Worm (Caenorhabditis elegans) whole organism, L4 larva: ENCODE data around the gene F47B8.4.

Source experiments
- F26F4.8 ChIP-seq: fragments of 200-800 bp; sonication (Bioruptor generic); conservative IDR thresholded peaks from 2 replicates; pipeline ENCODE4 v1.3.6; 2022; ENCODE audit warnings: missing genetic modification characterization, missing compliant biosample characterization
- F37D6.2 ChIP-seq: sonication (generic microtip); optimal IDR thresholded peaks from 2 replicates; lab custom pipeline; 2016; ENCODE audit warnings: mild to moderate bottlenecking, missing genetic modification characterization, missing compliant biosample characterization
- R02D3.7 ChIP-seq: fragments of 150-350 bp; sonication (generic microtip); optimal IDR thresholded peaks from 3 replicates; lab custom pipeline; 2014; ENCODE audit warnings: missing biosample characterization, missing genetic modification characterization
- T26A8.4 ChIP-seq: fragments of 200-800 bp; sonication (Bioruptor generic); IDR thresholded peaks from 2 replicates; pipeline ENCODE4 v1.3.6; 2022; ENCODE audit warnings: missing genetic modification characterization, missing compliant biosample characterization
- Y48G9A.11 ChIP-seq: fragments of 200-800 bp; sonication (Bioruptor generic); IDR thresholded peaks from 2 replicates; pipeline ENCODE4 v1.3.6; 2022; ENCODE audit warnings: missing genetic modification reagents, missing genetic modification characterization, missing compliant biosample characterization
- Y75B8A.6 ChIP-seq: fragments of 200-800 bp; sonication (Bioruptor generic); IDR thresholded peaks from 2 replicates; pipeline ENCODE4 v1.3.6; 2022; ENCODE audit warnings: missing genetic modification reagents, missing genetic modification characterization, missing compliant biosample characterization
- ZK337.2 ChIP-seq: fragments of 200-800 bp; sonication (Bioruptor generic); IDR thresholded peaks from 2 replicates; pipeline ENCODE4 v1.3.6; 2022; ENCODE audit warnings: missing genetic modification reagents, missing genetic modification characterization, missing compliant biosample characterization
- aha-1 ChIP-seq: fragments of 150-350 bp; peaks from one replicate; lab custom pipeline; 2014; ENCODE audit warnings: missing biosample characterization, missing genetic modification characterization
- ceh-32 ChIP-seq: sonication (generic microtip); optimal IDR thresholded peaks from 2 replicates; lab custom pipeline; 2016; ENCODE audit warnings: mild to moderate bottlenecking, missing genetic modification characterization, missing compliant biosample characterization; ENCODE audit not compliant: poor library complexity
- ceh-44 ChIP-seq: fragments of 200-800 bp; sonication (Bioruptor generic); IDR thresholded peaks from 2 replicates; pipeline ENCODE4 v1.3.6; 2022; ENCODE audit warnings: missing genetic modification reagents, missing genetic modification characterization, missing compliant biosample characterization
- ceh-82 ChIP-seq: sonication (generic microtip); optimal IDR thresholded peaks from 2 replicates; lab custom pipeline; 2017; ENCODE audit warnings: missing biosample characterization, missing genetic modification characterization
- cey-2 ChIP-seq: sonication (generic microtip); optimal IDR thresholded peaks from 3 replicates; lab custom pipeline; 2017; ENCODE audit warnings: missing genetic modification characterization, mild to moderate bottlenecking, missing compliant biosample characterization, antibody characterized with exemption, borderline replicate concordance; ENCODE audit not compliant: insufficient read depth
- daf-12 ChIP-seq: fragments of 150-350 bp; optimal IDR thresholded peaks from 2 replicates; lab custom pipeline; 2014; ENCODE audit warnings: missing biosample characterization, missing genetic modification reagents, missing genetic modification characterization
- daf-16 ChIP-seq, 3 experiments: sonication (generic microtip); optimal IDR thresholded peaks; 2 replicates each; lab custom pipeline; 2016 to 2017; ENCODE audit warnings: missing genetic modification characterization in 3 of 3, missing genetic modification reagents in 3 of 3, mild to moderate bottlenecking in 2 of 3, missing compliant biosample characterization in 2 of 3, missing biosample characterization in 1 of 3, moderate library complexity in 1 of 3
- daf-8 ChIP-seq: fragments of 200-800 bp; sonication (Bioruptor generic); IDR thresholded peaks from 2 replicates; pipeline ENCODE4 v1.3.6; 2022; ENCODE audit warnings: missing genetic modification characterization, missing compliant biosample characterization
- dmd-6 ChIP-seq: fragments of 200-800 bp; sonication (Bioruptor generic); IDR thresholded peaks from 2 replicates; pipeline ENCODE4 v1.3.6; 2022; ENCODE audit warnings: missing genetic modification reagents, missing genetic modification characterization, missing compliant biosample characterization
- dve-1 ChIP-seq: sonication (generic microtip); optimal IDR thresholded peaks from 2 replicates; lab custom pipeline; 2017; ENCODE audit warnings: antibody characterized with exemption, mild to moderate bottlenecking, missing genetic modification characterization, missing compliant biosample characterization; ENCODE audit not compliant: insufficient read depth
- egl-27 ChIP-seq: sonication (generic microtip); optimal IDR thresholded peaks from 3 replicates; lab custom pipeline; 2017; ENCODE audit warnings: missing biosample characterization, missing genetic modification reagents, missing genetic modification characterization
- fkh-10 ChIP-seq: fragments of 150-350 bp; optimal IDR thresholded peaks from 2 replicates; lab custom pipeline; 2014; ENCODE audit warnings: missing biosample characterization, missing genetic modification reagents, missing genetic modification characterization
- fos-1 ChIP-seq: fragments of 150-350 bp; optimal IDR thresholded peaks from 2 replicates; lab custom pipeline; 2014; ENCODE audit warnings: missing biosample characterization, missing genetic modification characterization
- gei-8 ChIP-seq: fragments of 200-800 bp; sonication (Bioruptor generic); optimal IDR thresholded peaks from 2 replicates; lab custom pipeline; 2018; ENCODE audit warnings: mild to moderate bottlenecking, missing genetic modification characterization, missing compliant biosample characterization
- hif-1 ChIP-seq, 2 experiments: sonication (generic microtip); optimal IDR thresholded peaks; 2 replicates each; lab custom pipeline; 2016 to 2017; ENCODE audit warnings: missing compliant biosample characterization in 2 of 2, missing genetic modification characterization in 2 of 2, missing genetic modification reagents in 2 of 2, missing genotype in 2 of 2, mild to moderate bottlenecking in 1 of 2
- hlh-30 ChIP-seq: sonication (generic microtip); optimal IDR thresholded peaks from 2 replicates; lab custom pipeline; 2017; ENCODE audit warnings: antibody characterized with exemption, mild to moderate bottlenecking, missing genetic modification characterization, missing compliant biosample characterization; ENCODE audit not compliant: insufficient read depth
- lin-1 ChIP-seq: fragments of 200-800 bp; sonication (Bioruptor generic); IDR thresholded peaks from 2 replicates; pipeline ENCODE4 v1.3.6; 2022; ENCODE audit warnings: missing genetic modification reagents, missing genetic modification characterization, missing compliant biosample characterization
- lin-29 ChIP-seq: fragments of 200-800 bp; sonication (Bioruptor generic); IDR thresholded peaks from 2 replicates; pipeline ENCODE4 v1.3.6; 2022; ENCODE audit warnings: missing genetic modification reagents, missing genetic modification characterization, missing compliant biosample characterization
- madf-5 ChIP-seq, 2 experiments: fragments of 200-800 bp; sonication (Bioruptor generic); IDR thresholded peaks; 2 replicates each; pipeline ENCODE4 v1.3.6; 2022; ENCODE audit warnings: missing compliant biosample characterization in 2 of 2, missing genetic modification characterization in 2 of 2
- mdl-1 ChIP-seq, 2 experiments: fragments of 150-350 bp in 1 of 2; sonication (generic microtip) in 1 of 2; optimal IDR thresholded peaks; 2 replicates each; lab custom pipeline; 2014 to 2017; ENCODE audit warnings: missing biosample characterization in 2 of 2, missing genetic modification characterization in 2 of 2
- mdt-29 ChIP-seq: fragments of 200-800 bp; sonication (Bioruptor generic); IDR thresholded peaks from 2 replicates; pipeline ENCODE4 v1.3.6; 2022; ENCODE audit warnings: missing genetic modification reagents, missing genetic modification characterization, missing compliant biosample characterization
- mes-2 ChIP-seq: sonication (generic microtip); optimal IDR thresholded peaks from 2 replicates; lab custom pipeline; 2016; ENCODE audit warnings: missing genotype, mild to moderate bottlenecking, missing genetic modification characterization, missing compliant biosample characterization; ENCODE audit not compliant: poor library complexity, severe bottlenecking
- mxl-2 ChIP-seq: fragments of 200-800 bp; sonication (Bioruptor generic); conservative IDR thresholded peaks from 2 replicates; pipeline ENCODE4 v1.3.6; 2022; ENCODE audit warnings: missing genetic modification reagents, missing genetic modification characterization, missing compliant biosample characterization
- mxl-3 ChIP-seq: fragments of 200-800 bp; sonication (Bioruptor generic); optimal IDR thresholded peaks from 2 replicates; lab custom pipeline; 2018; ENCODE audit warnings: mild to moderate bottlenecking, missing genetic modification characterization, missing compliant biosample characterization
- nhr-10 ChIP-seq: fragments of 150-350 bp; optimal IDR thresholded peaks from 2 replicates; lab custom pipeline; 2014; ENCODE audit warnings: missing biosample characterization, missing genetic modification characterization
- nhr-102 ChIP-seq: sonication (generic microtip); optimal IDR thresholded peaks from 2 replicates; lab custom pipeline; 2016; ENCODE audit warnings: mild to moderate bottlenecking, missing genetic modification characterization, moderate library complexity, missing compliant biosample characterization
- nhr-111 ChIP-seq: fragments of 200-800 bp; sonication (Bioruptor generic); optimal IDR thresholded peaks from 2 replicates; lab custom pipeline; 2018; ENCODE audit warnings: mild to moderate bottlenecking, missing genetic modification characterization, missing compliant biosample characterization
- nhr-237 ChIP-seq: sonication (generic microtip); optimal IDR thresholded peaks from 2 replicates; lab custom pipeline; 2017; ENCODE audit warnings: missing biosample characterization, missing genetic modification characterization
- nhr-25 ChIP-seq: sonication (generic microtip); optimal IDR thresholded peaks from 2 replicates; lab custom pipeline; 2017; ENCODE audit warnings: missing genetic modification characterization, mild to moderate bottlenecking, missing compliant biosample characterization, antibody characterized with exemption, moderate library complexity, borderline replicate concordance; ENCODE audit not compliant: insufficient read depth
- nhr-28 ChIP-seq: fragments of 150-350 bp; optimal IDR thresholded peaks from 2 replicates; lab custom pipeline; 2014; ENCODE audit warnings: missing biosample characterization, missing genetic modification characterization
- nhr-42 ChIP-seq: fragments of 200-800 bp; sonication (Bioruptor generic); IDR thresholded peaks from 2 replicates; pipeline ENCODE4 v1.3.6; 2022; ENCODE audit warnings: missing genetic modification characterization, missing compliant biosample characterization
- nhr-48 ChIP-seq: sonication (generic microtip); optimal IDR thresholded peaks from 2 replicates; lab custom pipeline; 2016; ENCODE audit warnings: mild to moderate bottlenecking, missing genetic modification characterization, missing compliant biosample characterization
- nhr-6 ChIP-seq: fragments of 150-350 bp; optimal IDR thresholded peaks from 2 replicates; lab custom pipeline; 2014; ENCODE audit warnings: missing biosample characterization, missing genetic modification characterization
- nhr-77 ChIP-seq: fragments of 150-350 bp; optimal IDR thresholded peaks from 2 replicates; lab custom pipeline; 2014; ENCODE audit warnings: missing biosample characterization, missing genetic modification characterization
- pqm-1 ChIP-seq: sonication (generic microtip); optimal IDR thresholded peaks from 2 replicates; lab custom pipeline; 2017; ENCODE audit warnings: missing biosample characterization, missing genetic modification characterization
- rbr-2 ChIP-seq: sonication (generic microtip); optimal IDR thresholded peaks from 2 replicates; lab custom pipeline; 2016; ENCODE audit warnings: missing genotype, missing genetic modification characterization, missing compliant biosample characterization
- saeg-2 ChIP-seq: fragments of 200-800 bp; sonication (Bioruptor generic); IDR thresholded peaks from 2 replicates; pipeline ENCODE4 v1.3.6; 2022; ENCODE audit warnings: missing genetic modification reagents, missing genetic modification characterization, missing compliant biosample characterization
- sdz-12 ChIP-seq: fragments of 200-800 bp; sonication (Bioruptor generic); optimal IDR thresholded peaks from 2 replicates; lab custom pipeline; 2018; ENCODE audit warnings: mild to moderate bottlenecking, missing genetic modification characterization, missing compliant biosample characterization
- skn-1 ChIP-seq: fragments of 150-350 bp; optimal IDR thresholded peaks from 2 replicates; lab custom pipeline; 2014; ENCODE audit warnings: missing biosample characterization, missing genetic modification characterization
- spr-3 ChIP-seq: fragments of 200-800 bp; sonication (Bioruptor generic); optimal IDR thresholded peaks from 2 replicates; lab custom pipeline; 2018; ENCODE audit warnings: mild to moderate bottlenecking, missing genetic modification characterization, missing compliant biosample characterization
- unc-130 ChIP-seq: sonication (generic microtip); optimal IDR thresholded peaks from 2 replicates; lab custom pipeline; 2016; ENCODE audit warnings: missing genetic modification reagents, missing genetic modification characterization, missing compliant biosample characterization
- zag-1 ChIP-seq: fragments of 150-350 bp; optimal IDR thresholded peaks from 2 replicates; lab custom pipeline; 2014; ENCODE audit warnings: missing biosample characterization, missing genetic modification characterization
- zip-11 ChIP-seq: fragments of 200-800 bp; sonication (Bioruptor generic); IDR thresholded peaks from 2 replicates; pipeline ENCODE4 v1.3.6; 2022; ENCODE audit warnings: missing genetic modification characterization, missing compliant biosample characterization

F47B8.4 gene

ce11 chrV:14364586-14365248 is 40.2 kb upstream of the F47B8.4 start (continued):
- no peak for TF ChIP-seq gei-8 (GFP tag; lab: Kevin White, UChicago)
- TF ChIP-seq mes-2 (tag; lab: Kevin White, UChicago) = peak; percentile 38
- no peak for TF ChIP-seq ceh-82 (tag; lab: Kevin White, UChicago)
- peak; percentile 38 for TF ChIP-seq nhr-48
- peak; percentile 25; the same call in 1 of the 2 replicates for TF ChIP-seq T26A8.4 (GFP tag; lab: Robert Waterston, UW)
- no peak for TF ChIP-seq nhr-42 (GFP tag; lab: Robert Waterston, UW)
- TF ChIP-seq egl-27 (tag; lab: Kevin White, UChicago) = no peak
- no peak for TF ChIP-seq fos-1 (tag; lab: Kevin White, UChicago)
- TF ChIP-seq F37D6.2 = no peak
- no peak for TF ChIP-seq nhr-77
- TF ChIP-seq dve-1 (tag; lab: Kevin White, UChicago) = peak; percentile 7
- TF ChIP-seq ZK337.2 (GFP tag; lab: Robert Waterston, UW) = no peak
- no peak for TF ChIP-seq nhr-237 (tag; lab: Kevin White, UChicago)
- TF ChIP-seq nhr-10 (tag; lab: Kevin White, UChicago) = no peak
- TF ChIP-seq sdz-12 (GFP tag; lab: Kevin White, UChicago) = no peak
- peak; percentile 26 for TF ChIP-seq nhr-28 (tag; lab: Kevin White, UChicago)
- peak; percentile 22 for TF ChIP-seq nhr-111 (GFP tag; lab: Kevin White, UChicago)
- no peak for TF ChIP-seq fkh-10 (GFP tag; lab: Kevin White, UChicago)
- TF ChIP-seq F26F4.8 (GFP tag; lab: Robert Waterston, UW) = no peak
- TF ChIP-seq mdl-1 (tag; optimal IDR thresholded peaks at IDR 0.05; lab: Kevin White, UChicago) = no peak
- TF ChIP-seq dmd-6 (GFP tag; lab: Robert Waterston, UW) = peak; percentile 23
- TF ChIP-seq skn-1 (tag; lab: Kevin White, UChicago) = no peak
- TF ChIP-seq nhr-25 (tag; lab: Kevin White, UChicago) = peak; percentile 96
- TF ChIP-seq hlh-30 = peak; percentile 17
- TF ChIP-seq R02D3.7 (tag; lab: Kevin White, UChicago) = no peak
- no peak for TF ChIP-seq zag-1 (tag; lab: Kevin White, UChicago)
- TF ChIP-seq ceh-32 (tag; lab: Kevin White, UChicago) = no peak
- TF ChIP-seq lin-29 = no peak
- no peak for TF ChIP-seq daf-16 (GFP tag; optimal IDR thresholded peaks at IDR 0.05; lab: Kevin White, UChicago)
- TF ChIP-seq daf-16 (tag; optimal IDR thresholded peaks at IDR 0.05; lab: Kevin White, UChicago) = no peak
- TF ChIP-seq zip-11 (GFP tag; lab: Robert Waterston, UW) = no peak
- no peak for TF ChIP-seq nhr-102
- TF ChIP-seq hif-1 (tag; optimal IDR thresholded peaks at IDR 0.05; lab: Kevin White, UChicago) = no peak
- TF ChIP-seq daf-8 (GFP tag; lab: Robert Waterston, UW) = no peak
- TF ChIP-seq mxl-2 = no peak
- peak; percentile 26 for TF ChIP-seq rbr-2 (tag; lab: Kevin White, UChicago)
- no peak for TF ChIP-seq spr-3 (GFP tag; lab: Kevin White, UChicago)
- TF ChIP-seq aha-1 (tag; lab: Kevin White, UChicago) = peak; percentile 98
- TF ChIP-seq nhr-6 = peak; percentile 57
- TF ChIP-seq madf-5 (GFP tag; IDR thresholded peaks at IDR 0.05; lab: Robert Waterston, UW) = no peak
- no peak for TF ChIP-seq saeg-2
- TF ChIP-seq pqm-1 (tag; lab: Kevin White, UChicago) = no peak
- TF ChIP-seq cey-2 = no peak
- no peak for TF ChIP-seq mdt-29 (GFP tag; lab: Robert Waterston, UW)
- TF ChIP-seq daf-12 = no peak
- peak; percentile 52 for TF ChIP-seq mxl-3 (GFP tag; lab: Kevin White, UChicago)
- TF ChIP-seq lin-1 (GFP tag; lab: Robert Waterston, UW) = no peak
- no peak for TF ChIP-seq Y48G9A.11
- TF ChIP-seq unc-130 = no peak
- no peak for TF ChIP-seq ceh-44 (GFP tag; lab: Robert Waterston, UW)
- no peak for TF ChIP-seq Y75B8A.6
